Worm (Caenorhabditis elegans) whole organism, L3 larva: ENCODE data around the gene gfat-1.

Experiments used
- R02D3.7 ChIP-seq: fragments of 150-350 bp; optimal IDR thresholded peaks from 2 replicates; lab custom pipeline; 2014; ENCODE audit warnings: missing biosample characterization, missing genetic modification characterization
- aly-2 ChIP-seq: fragments of 150-350 bp; optimal IDR thresholded peaks from 2 replicates; lab custom pipeline; 2014; ENCODE audit warnings: missing biosample characterization, missing genetic modification characterization
- ama-1 ChIP-seq: fragments of 150-350 bp; optimal IDR thresholded peaks from 2 replicates; lab custom pipeline; 2018
- elt-1 ChIP-seq: fragments of 150-350 bp; optimal IDR thresholded peaks from 2 replicates; lab custom pipeline; 2014; ENCODE audit warnings: missing biosample characterization, missing genetic modification characterization
- lin-15B ChIP-seq: fragments of 150-350 bp; optimal IDR thresholded peaks from 2 replicates; lab custom pipeline; 2014; ENCODE audit warnings: missing biosample characterization, missing genetic modification characterization
- nhr-12 ChIP-seq: fragments of 150-350 bp; optimal IDR thresholded peaks from 2 replicates; lab custom pipeline; 2014; ENCODE audit warnings: missing biosample characterization, missing genetic modification characterization
- nhr-28 ChIP-seq: fragments of 150-350 bp; optimal IDR thresholded peaks from 2 replicates; lab custom pipeline; 2014; ENCODE audit warnings: missing biosample characterization, missing genetic modification characterization
- nhr-67 ChIP-seq: fragments of 150-350 bp; optimal IDR thresholded peaks from 2 replicates; lab custom pipeline; 2014; ENCODE audit warnings: missing biosample characterization, missing genetic modification characterization
- pha-4 ChIP-seq: fragments of 150-350 bp; optimal IDR thresholded peaks from 2 replicates; lab custom pipeline; 2014; ENCODE audit warnings: missing biosample characterization, missing genetic modification reagents, missing genetic modification characterization
- snpc-4 ChIP-seq: fragments of 150-350 bp; optimal IDR thresholded peaks from 2 replicates; lab custom pipeline; 2014; ENCODE audit warnings: missing biosample characterization, missing genetic modification characterization
- tbx-2 ChIP-seq: sonication (generic microtip); optimal IDR thresholded peaks from 2 replicates; lab custom pipeline; 2016; ENCODE audit warnings: mild to moderate bottlenecking, missing genetic modification characterization, missing compliant biosample characterization
- zag-1 ChIP-seq: fragments of 150-350 bp; optimal IDR thresholded peaks from 2 replicates; lab custom pipeline; 2014; ENCODE audit warnings: missing biosample characterization, missing genetic modification characterization

DNA sequence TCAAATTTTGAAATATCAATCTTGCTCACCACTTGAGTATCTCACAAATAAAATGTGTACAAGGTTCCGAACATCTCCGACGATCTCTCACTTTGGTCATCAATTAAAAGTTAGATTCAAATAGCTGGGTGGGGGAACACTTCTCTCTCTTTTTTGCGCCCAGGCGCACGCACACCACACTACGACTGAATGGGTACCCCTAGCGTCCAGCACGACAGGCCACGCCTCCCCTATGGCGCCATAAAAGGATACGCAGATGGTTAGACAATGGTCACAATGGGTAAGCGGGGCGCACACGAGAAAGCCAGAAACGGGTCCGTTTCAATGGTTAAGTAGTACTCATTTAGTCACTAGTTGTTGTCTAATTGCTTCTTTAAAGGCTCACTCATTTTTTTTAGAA is 34.7 kb upstream of the gfat-1 start:
- TF ChIP-seq R02D3.7 (tag; lab: Kevin White, UChicago) (no peak), elt-1 (no peak), nhr-12 (tag; lab: Kevin White, UChicago) (no peak), tbx-2 (tag; lab: Kevin White, UChicago) (no peak), lin-15B (tag; lab: Kevin White, UChicago) (no peak), nhr-67 (tag; lab: Kevin White, UChicago) (no peak), ama-1 (peak; percentile 11), snpc-4 (tag; lab: Kevin White, UChicago) (no peak), pha-4 (tag; lab: Kevin White, UChicago) (no peak), nhr-28 (tag; lab: Kevin White, UChicago) (no peak), aly-2 (tag; lab: Kevin White, UChicago) (no peak), zag-1 (tag; lab: Kevin White, UChicago) (no peak)
